Worm (Caenorhabditis elegans) whole organism, mixed stage, embryonic: ENCODE results near the gene mab-10.

ENCODE experiments used
- elt-1 ChIP-seq: sonication (generic microtip); optimal IDR thresholded peaks from 2 replicates; lab custom pipeline; 2017; ENCODE audit warnings: missing genetic modification characterization, mild to moderate bottlenecking, missing compliant biosample characterization, antibody characterized with exemption, moderate library complexity, borderline replicate concordance; ENCODE audit not compliant: insufficient read depth
- elt-3 ChIP-seq: fragments of 150-350 bp; optimal IDR thresholded peaks from 2 replicates; lab custom pipeline; 2014; ENCODE audit warnings: missing biosample characterization, missing genetic modification characterization
- lin-13 ChIP-seq: fragments of 150-350 bp; optimal IDR thresholded peaks from 2 replicates; lab custom pipeline; 2014; ENCODE audit warnings: missing biosample characterization, missing genetic modification characterization
- nhr-12 ChIP-seq: fragments of 150-350 bp; optimal IDR thresholded peaks from 2 replicates; lab custom pipeline; 2014; ENCODE audit warnings: missing biosample characterization, missing genetic modification characterization
- nhr-28 ChIP-seq: fragments of 150-350 bp; optimal IDR thresholded peaks from 2 replicates; lab custom pipeline; 2014; ENCODE audit warnings: missing biosample characterization, missing genetic modification characterization
- nhr-76 ChIP-seq: sonication (generic microtip); optimal IDR thresholded peaks from 2 replicates; lab custom pipeline; 2017; ENCODE audit warnings: missing biosample characterization, missing genetic modification characterization
- pha-4 ChIP-seq: fragments of 150-350 bp; optimal IDR thresholded peaks from 2 replicates; lab custom pipeline; 2018; ENCODE audit warnings: missing biosample characterization, missing genetic modification reagents, missing genetic modification characterization
- sptf-1 ChIP-seq: sonication (generic microtip); optimal IDR thresholded peaks from 2 replicates; lab custom pipeline; 2017; ENCODE audit warnings: mild to moderate bottlenecking, missing genetic modification characterization, moderate library complexity, missing compliant biosample characterization

- no peak for TF ChIP-seq nhr-28 (tag; lab: Kevin White, UChicago)
- TF ChIP-seq pha-4 (tag; lab: Kevin White, UChicago) = no peak
- TF ChIP-seq nhr-12 (tag; lab: Kevin White, UChicago) = no peak
- no peak for TF ChIP-seq nhr-76 (tag; lab: Kevin White, UChicago)
- no peak for TF ChIP-seq elt-1 (tag; lab: Kevin White, UChicago)
- TF ChIP-seq lin-13 (tag; lab: Kevin White, UChicago) = no peak
- TF ChIP-seq sptf-1 = no peak
- no peak for TF ChIP-seq elt-3 (tag; lab: Kevin White, UChicago)
Observed at ce11 chrII:10574177-10574576, 46.3 kb downstream of the mab-10 start.
